Fruit fly (Drosophila melanogaster): Measurements from ENCODE around the gene CG15418.

Gene CG15418

DNA sequence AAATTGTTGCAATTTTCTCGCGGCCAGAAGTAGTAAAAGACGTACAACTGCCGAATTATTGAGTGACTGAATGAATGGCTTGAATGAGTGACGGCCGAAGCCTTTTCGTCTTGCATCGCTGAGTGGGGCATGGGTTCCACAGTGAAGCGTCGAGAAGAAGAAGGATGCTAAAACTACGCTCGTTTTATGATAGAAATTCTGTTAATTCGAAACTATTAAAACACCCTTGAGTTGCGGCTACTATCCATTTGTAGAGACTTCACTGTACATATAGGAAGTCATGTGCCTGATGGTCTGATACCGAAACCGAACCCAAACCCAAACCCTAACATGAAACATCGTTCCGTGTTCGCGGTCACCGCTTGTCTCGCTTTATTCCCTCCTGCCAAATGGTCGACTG lies 36.2 kb downstream of the CG15418 start:
- TF ChIP-seq h (GFP tag; optimal IDR thresholded peaks at IDR 0.05) (peak; percentile 8), woc (GFP tag; optimal IDR thresholded peaks at IDR 0.05) (peak; percentile 2), usp (GFP tag; optimal IDR thresholded peaks at IDR 0.05) (no peak), foxo (GFP tag; optimal IDR thresholded peaks at IDR 0.05) (peak in 1 of 2 experiments; percentile 21)

DNA sequence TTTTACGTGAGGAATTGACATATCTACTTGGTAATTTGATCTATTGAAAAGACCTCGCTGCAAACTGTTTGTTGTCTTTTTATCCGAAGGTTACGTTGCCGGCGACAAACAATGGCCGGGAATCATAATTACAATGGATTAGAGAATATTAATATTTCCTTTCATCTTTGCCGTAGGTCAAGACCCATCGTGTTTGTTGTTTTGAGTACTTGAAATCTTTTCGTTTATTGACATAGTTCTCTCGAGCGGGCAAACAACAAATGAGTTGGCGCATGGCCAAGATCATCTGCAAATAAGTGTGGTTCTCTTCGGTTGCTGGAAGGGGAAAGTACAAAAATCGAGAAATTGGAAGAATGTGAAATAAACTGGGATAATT lies 37.2 kb downstream of the CG15418 start:
- no peak for TF ChIP-seq jim (GFP tag; optimal IDR thresholded peaks at IDR 0.05)
- TF ChIP-seq psq (GFP tag; optimal IDR thresholded peaks at IDR 0.05), result no peak
- TF ChIP-seq Hr83 (GFP tag; optimal IDR thresholded peaks at IDR 0.05; ENCODE audit: poor library complexity, severe bottlenecking), result no peak
- no peak for TF ChIP-seq OdsH (GFP tag; optimal IDR thresholded peaks at IDR 0.05)
- TF ChIP-seq Hr78 (GFP tag; optimal IDR thresholded peaks at IDR 0.05), result no peak
- no peak for TF ChIP-seq Myc (optimal IDR thresholded peaks at IDR 0.05)

DNA sequence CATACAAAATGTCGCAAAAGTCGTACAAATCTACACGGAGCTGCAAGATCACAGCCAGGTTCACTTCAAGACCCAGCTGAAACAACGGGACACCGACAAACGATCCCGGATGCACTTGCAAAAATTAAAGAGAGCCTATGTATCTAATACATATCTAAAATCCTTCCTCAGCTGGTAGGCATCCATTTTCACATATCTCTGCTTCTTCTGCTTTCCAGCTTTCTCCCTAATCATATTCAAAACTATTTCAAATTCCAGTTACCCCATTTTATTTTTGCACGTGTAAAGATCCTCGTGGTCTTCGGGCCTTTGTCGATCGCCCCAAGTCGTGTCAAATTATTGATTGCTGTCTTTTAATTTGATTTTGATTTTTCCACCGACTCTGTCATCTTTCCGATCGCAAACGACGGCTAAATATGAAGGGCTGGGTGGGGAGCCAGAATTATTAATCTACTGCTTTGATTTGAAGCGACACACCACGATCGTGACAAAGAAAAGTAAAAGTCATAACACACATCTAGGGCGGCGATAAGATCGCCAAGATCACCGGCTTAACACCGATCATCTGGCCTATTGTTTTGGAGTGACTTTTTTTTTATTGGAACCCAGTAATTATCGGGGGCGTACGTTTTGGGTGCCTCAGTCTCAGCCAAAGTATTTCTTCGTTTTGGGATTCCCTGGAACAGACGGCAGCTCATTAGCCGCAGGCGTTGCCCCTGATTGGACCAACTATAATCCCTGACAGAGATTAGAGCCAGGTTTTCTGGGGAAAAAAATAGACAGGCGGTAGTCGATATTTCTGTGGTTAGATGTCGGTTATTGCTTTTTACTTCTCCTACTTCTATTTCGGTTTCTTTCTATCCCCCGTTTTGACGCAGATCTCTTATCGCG lies 37.9 kb downstream of the CG15418 start:
- TF ChIP-seq Myc (optimal IDR thresholded peaks at IDR 0.05), result no peak
- peak; percentile 22 for TF ChIP-seq rgr (GFP tag; optimal IDR thresholded peaks at IDR 0.05)
- TF ChIP-seq dmrt93B (GFP tag; optimal IDR thresholded peaks at IDR 0.05), result no peak
- TF ChIP-seq h (GFP tag; optimal IDR thresholded peaks at IDR 0.05), result peak; percentile 18
- peak; percentile 14 for TF ChIP-seq HLH106 (tag; optimal IDR thresholded peaks at IDR 0.05)
- TF ChIP-seq foxo (GFP tag; optimal IDR thresholded peaks at IDR 0.05), result peak in 1 of 2 experiments; percentile 25
- TF ChIP-seq OdsH (GFP tag; optimal IDR thresholded peaks at IDR 0.05), result no peak
- TF ChIP-seq br (GFP tag; optimal IDR thresholded peaks at IDR 0.05), result peak; percentile 12
- peak; percentile 26 for TF ChIP-seq fru (GFP tag; optimal IDR thresholded peaks at IDR 0.05)
- TF ChIP-seq ey (GFP tag; optimal IDR thresholded peaks at IDR 0.05), result peak; percentile 28

DNA sequence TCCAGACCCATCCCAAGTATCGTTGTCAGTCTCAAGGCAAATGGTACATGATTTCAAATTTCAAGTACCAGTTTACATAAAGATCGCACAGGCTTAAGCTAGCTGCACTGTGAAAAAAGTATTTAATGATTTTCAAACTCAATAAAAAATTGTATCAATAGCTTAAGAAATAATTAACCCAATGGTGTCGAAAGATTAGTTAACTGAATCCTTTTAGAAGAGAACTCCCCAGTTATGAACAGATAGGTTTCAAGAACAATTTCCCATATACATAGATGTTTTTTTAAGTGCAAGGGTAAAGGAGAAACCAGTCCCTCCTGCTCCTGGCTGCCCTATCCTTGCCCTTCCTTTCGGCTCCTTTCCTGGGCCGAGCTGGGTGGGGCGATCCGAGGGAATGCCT lies 38.8 kb downstream of the CG15418 start:
- TF ChIP-seq h (GFP tag; optimal IDR thresholded peaks at IDR 0.05) (peak; percentile 4), fru (GFP tag; optimal IDR thresholded peaks at IDR 0.05) (peak; percentile 19), Mio (GFP tag; optimal IDR thresholded peaks at IDR 0.05) (no peak), dl (GFP tag; optimal IDR thresholded peaks at IDR 0.05; ENCODE audit: insufficient read depth in 1 of 2, partially characterized antibody in 2 of 2) (no peak), br (GFP tag; optimal IDR thresholded peaks at IDR 0.05) (no peak), rgr (GFP tag; optimal IDR thresholded peaks at IDR 0.05) (no peak), Myc (optimal IDR thresholded peaks at IDR 0.05) (no peak)

DNA sequence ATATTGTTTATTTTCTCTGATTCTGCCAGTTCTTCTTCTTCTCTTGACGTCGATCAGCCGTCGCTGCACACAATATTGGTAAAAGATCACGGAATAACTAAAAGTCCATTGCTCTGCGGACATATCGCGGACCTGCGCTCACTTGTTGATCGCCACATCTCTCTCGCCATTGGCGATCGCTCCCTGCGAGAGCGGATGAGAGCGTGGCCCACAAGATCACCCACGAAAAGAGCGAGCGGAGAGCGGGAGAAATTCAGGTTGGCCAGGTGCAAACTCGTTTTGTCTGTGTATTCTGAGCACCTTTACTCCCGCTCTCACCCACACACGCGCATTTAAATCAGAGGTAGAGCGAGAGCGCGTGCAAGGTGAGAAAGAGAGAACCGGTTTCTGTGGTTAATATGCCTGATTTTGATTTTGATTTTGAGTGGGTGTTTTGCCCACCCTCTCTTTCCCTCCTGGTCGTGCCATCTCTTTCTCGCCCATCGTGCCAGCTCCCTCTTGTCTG lies 40.8 kb downstream of the CG15418 start, which contains the start of gene sob:
Gene sob, minus strand, starts transcription at position 102 of the 505 bp plus-strand sequence.
- TF ChIP-seq GATAd (GFP tag; optimal IDR thresholded peaks at IDR 0.05) (no peak), CG32264 (GFP tag; optimal IDR thresholded peaks at IDR 0.05) (no peak), CrebA (GFP tag; optimal IDR thresholded peaks at IDR 0.05; ENCODE audit: borderline replicate concordance) (peak; percentile 59), Vsx2 (GFP tag; optimal IDR thresholded peaks at IDR 0.05; ENCODE audit: partially characterized antibody) (peak; percentile 96), Dfd (GFP tag; optimal IDR thresholded peaks at IDR 0.05) (no peak), Rel (GFP tag; optimal IDR thresholded peaks at IDR 0.05) (peak; percentile 28), Rel (tag; optimal IDR thresholded peaks at IDR 0.05) (peak; percentile 12), dl (GFP tag; optimal IDR thresholded peaks at IDR 0.05; ENCODE audit: insufficient read depth in 1 of 2, partially characterized antibody in 2 of 2) (peak; percentile 90 to 94), Dif (GFP tag; optimal IDR thresholded peaks at IDR 0.05; ENCODE audit: partially characterized antibody) (peak; percentile 98), h (GFP tag; optimal IDR thresholded peaks at IDR 0.05) (peak; percentile 41), N (GFP tag; optimal IDR thresholded peaks at IDR 0.05) (no peak), Mio (GFP tag; optimal IDR thresholded peaks at IDR 0.05) (no peak), sage (GFP tag; optimal IDR thresholded peaks at IDR 0.05) (peak; percentile 49), Hr83 (GFP tag; optimal IDR thresholded peaks at IDR 0.05; ENCODE audit: poor library complexity, severe bottlenecking) (no peak), brk (GFP tag; optimal IDR thresholded peaks at IDR 0.05) (no peak), Hnf4 (GFP tag; optimal IDR thresholded peaks at IDR 0.05) (no peak), br (GFP tag; optimal IDR thresholded peaks at IDR 0.05) (no peak), fru (GFP tag; optimal IDR thresholded peaks at IDR 0.05) (peak; percentile 28), dsf (GFP tag; optimal IDR thresholded peaks at IDR 0.05; ENCODE audit: borderline replicate concordance) (no peak)

All from whole organism, wandering third instar larva.